Worm (Caenorhabditis elegans): Measurements from ENCODE around the gene C27B7.7.

C27B7.7 gene

ce11 chrIV:8892558-8892957 lies 14.3 kb upstream of the C27B7.7 start, which contains the start of gene C27B7.2:
Gene C27B7.2, plus strand, starts transcription at chrIV:8892858.
- TF ChIP-seq pha-2 (tag; optimal IDR thresholded peaks at IDR 0.05) (no peak), unc-55 (GFP tag; optimal IDR thresholded peaks at IDR 0.05) (no peak), sox-4 (tag; optimal IDR thresholded peaks at IDR 0.05) (no peak), ceh-45 (GFP tag; IDR thresholded peaks at IDR 0.05) (no peak), pax-1 (tag; optimal IDR thresholded peaks at IDR 0.05) (no peak), T23F11.4 (GFP tag; optimal IDR thresholded peaks at IDR 0.05) (no peak), sdc-2 (tag; optimal IDR thresholded peaks at IDR 0.05) (no peak)

ce11 chrIV:8893746-8894145 lies 13.1 kb upstream of the C27B7.7 start, which contains the start of gene rad-54.L2:
Gene rad-54.L2, plus strand, starts transcription at chrIV:8894077.
- TF ChIP-seq unc-86 (tag; optimal IDR thresholded peaks at IDR 0.05): no peak
- peak; percentile 46 for TF ChIP-seq pax-1 (tag; optimal IDR thresholded peaks at IDR 0.05)
- TF ChIP-seq hlh-30 (tag; optimal IDR thresholded peaks at IDR 0.05; ENCODE audit: insufficient read depth): peak; percentile 55
- no peak for TF ChIP-seq pat-9 (tag; optimal IDR thresholded peaks at IDR 0.05)
- peak; percentile 0 for TF ChIP-seq nfya-1 (tag; optimal IDR thresholded peaks at IDR 0.05)
- TF ChIP-seq ceh-6 (GFP tag; optimal IDR thresholded peaks at IDR 0.05): no peak
- peak; percentile 40 for TF ChIP-seq ceh-31 (tag; optimal IDR thresholded peaks at IDR 0.05)
- peak; percentile 62 for TF ChIP-seq unc-55 (GFP tag; optimal IDR thresholded peaks at IDR 0.05)

ce11 chrIV:8901346-8901745 lies 5.5 kb upstream of the C27B7.7 start, which contains the start of gene C27B7.5:
Gene C27B7.5, plus strand, starts transcription at chrIV:8901646.
- TF ChIP-seq ztf-16 (tag; optimal IDR thresholded peaks at IDR 0.05) (no peak), ref-2 (tag; optimal IDR thresholded peaks at IDR 0.05) (no peak), ceh-48 (tag; optimal IDR thresholded peaks at IDR 0.05) (no peak), ceh-22 (tag; optimal IDR thresholded peaks at IDR 0.05) (no peak), sdc-2 (tag; optimal IDR thresholded peaks at IDR 0.05) (no peak), sox-2 (GFP tag; IDR thresholded peaks at IDR 0.05) (no peak), nhr-11 (tag; optimal IDR thresholded peaks at IDR 0.05) (no peak), dve-1 (tag; optimal IDR thresholded peaks at IDR 0.05) (no peak), lin-11 (tag; optimal IDR thresholded peaks at IDR 0.05) (no peak), ceh-6 (GFP tag; optimal IDR thresholded peaks at IDR 0.05) (no peak), pqm-1 (tag; optimal IDR thresholded peaks at IDR 0.05) (no peak), K02D7.2 (tag; optimal IDR thresholded peaks at IDR 0.05) (no peak)

- TF ChIP-seq unc-55 (GFP tag; optimal IDR thresholded peaks at IDR 0.05): peak; percentile 69
- TF ChIP-seq mec-3 (tag; optimal IDR thresholded peaks at IDR 0.05; ENCODE audit: borderline replicate concordance): no peak
Observed at ce11 chrIV:8906164-8906563, 679 bp upstream of the C27B7.7 start, which contains the start of gene C27B7.6. Gene C27B7.6, minus strand, starts transcription at chrIV:8906345.

ce11 chrIV:8914187-8914586 lies 7.3 kb downstream of the C27B7.7 start:
- TF ChIP-seq hlh-6 (tag; optimal IDR thresholded peaks at IDR 0.05) (no peak), ceh-30 (tag; optimal IDR thresholded peaks at IDR 0.05) (no peak), elt-2 (tag; optimal IDR thresholded peaks at IDR 0.05) (no peak)

- TF ChIP-seq hlh-13 (GFP tag; optimal IDR thresholded peaks at IDR 0.05) (no peak), unc-3 (GFP tag; conservative IDR thresholded peaks at IDR 0.05) (no peak), unc-3 (tag; optimal IDR thresholded peaks at IDR 0.05) (no peak), pag-3 (tag; optimal IDR thresholded peaks at IDR 0.05; ENCODE audit: borderline replicate concordance) (no peak), K09A11.1 (tag; optimal IDR thresholded peaks at IDR 0.05; ENCODE audit: insufficient read depth) (no peak), syd-9 (tag; optimal IDR thresholded peaks at IDR 0.05) (no peak), ama-1 (optimal IDR thresholded peaks at IDR 0.05) (no peak), pha-4 (tag; optimal IDR thresholded peaks at IDR 0.05) (no peak), dmd-4 (tag; optimal IDR thresholded peaks at IDR 0.05; ENCODE audit: borderline replicate concordance) (no peak), C08G9.2 (tag; optimal IDR thresholded peaks at IDR 0.05) (no peak), rnt-1 (tag; optimal IDR thresholded peaks at IDR 0.05) (no peak), T23F11.4 (GFP tag; optimal IDR thresholded peaks at IDR 0.05) (no peak), npax-4 (tag; optimal IDR thresholded peaks at IDR 0.05) (no peak), ceh-9 (tag; optimal IDR thresholded peaks at IDR 0.05) (no peak), unc-86 (tag; optimal IDR thresholded peaks at IDR 0.05) (no peak), tbx-2 (tag; optimal IDR thresholded peaks at IDR 0.05) (no peak), K02D7.2 (tag; optimal IDR thresholded peaks at IDR 0.05) (no peak), ceh-19 (GFP tag; optimal IDR thresholded peaks at IDR 0.05) (no peak), eyg-1 (tag; optimal IDR thresholded peaks at IDR 0.05) (no peak)
Observed at ce11 chrIV:8916010-8916409, 9.2 kb downstream of the C27B7.7 start, which contains the start of gene C27B7.9. Gene C27B7.9, minus strand, starts transcription at chrIV:8916110.

Measured in whole organism, late embryonic.